Worm (Caenorhabditis elegans) whole organism, L4 larva: Measurements from ENCODE around the gene F56C3.7.

ENCODE experiments used
- F10B5.3 ChIP-seq: sonication (generic microtip); optimal IDR thresholded peaks from 2 replicates; lab custom pipeline; 2016; ENCODE audit warnings: mild to moderate bottlenecking, missing genetic modification characterization, missing compliant biosample characterization
- F26F4.8 ChIP-seq: fragments of 200-800 bp; sonication (Bioruptor generic); conservative IDR thresholded peaks from 2 replicates; pipeline ENCODE4 v1.3.6; 2022; ENCODE audit warnings: missing genetic modification characterization, missing compliant biosample characterization
- T26A8.4 ChIP-seq: fragments of 200-800 bp; sonication (Bioruptor generic); IDR thresholded peaks from 2 replicates; pipeline ENCODE4 v1.3.6; 2022; ENCODE audit warnings: missing genetic modification characterization, missing compliant biosample characterization
- Y105C5A.15 ChIP-seq: fragments of 200-800 bp; sonication (Bioruptor generic); IDR thresholded peaks from 2 replicates; pipeline ENCODE4 v1.3.6; 2022; ENCODE audit warnings: missing genetic modification characterization, missing compliant biosample characterization
- Y5F2A.4 ChIP-seq: fragments of 200-800 bp; sonication (Bioruptor generic); optimal IDR thresholded peaks from 2 replicates; lab custom pipeline; 2018; ENCODE audit warnings: mild to moderate bottlenecking, missing genetic modification characterization, missing compliant biosample characterization
- ZK546.5 ChIP-seq, 2 experiments: sonication (generic microtip); optimal IDR thresholded peaks; 2 replicates each; lab custom pipeline; 2017; ENCODE audit warnings: missing biosample characterization in 2 of 2, missing genetic modification characterization in 2 of 2
- arid-1 ChIP-seq: fragments of 200-800 bp; sonication (Bioruptor generic); conservative IDR thresholded peaks from 2 replicates; pipeline ENCODE4 v1.3.6; 2022; ENCODE audit warnings: missing genetic modification reagents, missing genetic modification characterization, missing compliant biosample characterization
- ceh-20 ChIP-seq: fragments of 200-800 bp; sonication (Bioruptor generic); IDR thresholded peaks from 2 replicates; pipeline ENCODE4 v1.3.6; 2022; ENCODE audit warnings: missing genetic modification reagents, missing genetic modification characterization, missing compliant biosample characterization
- ceh-28 ChIP-seq: fragments of 150-350 bp; optimal IDR thresholded peaks from 2 replicates; lab custom pipeline; 2014; ENCODE audit warnings: missing biosample characterization, missing genetic modification reagents, missing genetic modification characterization
- ceh-32 ChIP-seq: sonication (generic microtip); optimal IDR thresholded peaks from 2 replicates; lab custom pipeline; 2016; ENCODE audit warnings: mild to moderate bottlenecking, missing genetic modification characterization, missing compliant biosample characterization; ENCODE audit not compliant: poor library complexity
- ceh-44 ChIP-seq: fragments of 200-800 bp; sonication (Bioruptor generic); IDR thresholded peaks from 2 replicates; pipeline ENCODE4 v1.3.6; 2022; ENCODE audit warnings: missing genetic modification reagents, missing genetic modification characterization, missing compliant biosample characterization
- ceh-62 ChIP-seq: sonication (generic microtip); optimal IDR thresholded peaks from 2 replicates; lab custom pipeline; 2017; ENCODE audit warnings: missing biosample characterization, missing genetic modification characterization
- ces-1 ChIP-seq: fragments of 150-350 bp; sonication (generic microtip); optimal IDR thresholded peaks from 4 replicates; lab custom pipeline; 2014; ENCODE audit warnings: missing biosample characterization, missing genetic modification reagents, missing genetic modification characterization
- ctbp-1 ChIP-seq: fragments of 200-800 bp; sonication (Bioruptor generic); IDR thresholded peaks from 2 replicates; pipeline ENCODE4 v1.3.6; 2022; ENCODE audit warnings: missing genetic modification reagents, missing genetic modification characterization, missing compliant biosample characterization
- daf-16 ChIP-seq, 3 experiments: sonication (generic microtip); optimal IDR thresholded peaks; 2 replicates each; lab custom pipeline; 2016 to 2017; ENCODE audit warnings: missing genetic modification characterization in 3 of 3, missing genetic modification reagents in 3 of 3, mild to moderate bottlenecking in 2 of 3, missing compliant biosample characterization in 2 of 3, missing biosample characterization in 1 of 3, moderate library complexity in 1 of 3
- dmd-8 ChIP-seq: fragments of 200-800 bp; sonication (Bioruptor generic); IDR thresholded peaks from 2 replicates; pipeline ENCODE4 v1.3.6; 2022; ENCODE audit warnings: missing genetic modification characterization, missing compliant biosample characterization
- duxl-1 ChIP-seq: sonication (generic microtip); optimal IDR thresholded peaks from 2 replicates; lab custom pipeline; 2016; ENCODE audit warnings: mild to moderate bottlenecking, missing genetic modification characterization, moderate library complexity, missing compliant biosample characterization; ENCODE audit not compliant: poor library complexity
- fkh-10 ChIP-seq: fragments of 150-350 bp; optimal IDR thresholded peaks from 2 replicates; lab custom pipeline; 2014; ENCODE audit warnings: missing biosample characterization, missing genetic modification reagents, missing genetic modification characterization
- gei-8 ChIP-seq: fragments of 200-800 bp; sonication (Bioruptor generic); optimal IDR thresholded peaks from 2 replicates; lab custom pipeline; 2018; ENCODE audit warnings: mild to moderate bottlenecking, missing genetic modification characterization, missing compliant biosample characterization
- hlh-11 ChIP-seq: fragments of 200-800 bp; sonication (Bioruptor generic); optimal IDR thresholded peaks from 2 replicates; lab custom pipeline; 2018; ENCODE audit warnings: mild to moderate bottlenecking, missing genetic modification characterization, missing compliant biosample characterization
- hlh-30 ChIP-seq: sonication (generic microtip); optimal IDR thresholded peaks from 2 replicates; lab custom pipeline; 2017; ENCODE audit warnings: antibody characterized with exemption, mild to moderate bottlenecking, missing genetic modification characterization, missing compliant biosample characterization; ENCODE audit not compliant: insufficient read depth
- lim-7 ChIP-seq: fragments of 200-800 bp; sonication (Bioruptor generic); IDR thresholded peaks from 2 replicates; pipeline ENCODE4 v1.3.6; 2022; ENCODE audit warnings: missing genetic modification characterization, missing compliant biosample characterization
- lin-1 ChIP-seq: fragments of 200-800 bp; sonication (Bioruptor generic); IDR thresholded peaks from 2 replicates; pipeline ENCODE4 v1.3.6; 2022; ENCODE audit warnings: missing genetic modification reagents, missing genetic modification characterization, missing compliant biosample characterization
- lin-15B ChIP-seq: fragments of 150-350 bp; sonication (generic microtip); optimal IDR thresholded peaks from 3 replicates; lab custom pipeline; 2014; ENCODE audit warnings: missing biosample characterization, missing genetic modification characterization
- lir-3 ChIP-seq: sonication (generic microtip); optimal IDR thresholded peaks from 2 replicates; lab custom pipeline; 2016; ENCODE audit warnings: mild to moderate bottlenecking, missing genetic modification characterization, missing compliant biosample characterization
- madf-5 ChIP-seq, 2 experiments: fragments of 200-800 bp; sonication (Bioruptor generic); IDR thresholded peaks; 2 replicates each; pipeline ENCODE4 v1.3.6; 2022; ENCODE audit warnings: missing compliant biosample characterization in 2 of 2, missing genetic modification characterization in 2 of 2
- mdl-1 ChIP-seq, 2 experiments: fragments of 150-350 bp in 1 of 2; sonication (generic microtip) in 1 of 2; optimal IDR thresholded peaks; 2 replicates each; lab custom pipeline; 2014 to 2017; ENCODE audit warnings: missing biosample characterization in 2 of 2, missing genetic modification characterization in 2 of 2
- mep-1 ChIP-seq: fragments of 150-350 bp; sonication (generic microtip); optimal IDR thresholded peaks from 3 replicates; lab custom pipeline; 2014; ENCODE audit warnings: missing biosample characterization, missing genetic modification characterization
- mxl-3 ChIP-seq: fragments of 200-800 bp; sonication (Bioruptor generic); optimal IDR thresholded peaks from 2 replicates; lab custom pipeline; 2018; ENCODE audit warnings: mild to moderate bottlenecking, missing genetic modification characterization, missing compliant biosample characterization
- nhr-10 ChIP-seq: fragments of 150-350 bp; optimal IDR thresholded peaks from 2 replicates; lab custom pipeline; 2014; ENCODE audit warnings: missing biosample characterization, missing genetic modification characterization
- nhr-102 ChIP-seq: sonication (generic microtip); optimal IDR thresholded peaks from 2 replicates; lab custom pipeline; 2016; ENCODE audit warnings: mild to moderate bottlenecking, missing genetic modification characterization, moderate library complexity, missing compliant biosample characterization
- nhr-11 ChIP-seq: fragments of 150-350 bp; optimal IDR thresholded peaks from 2 replicates; lab custom pipeline; 2014; ENCODE audit warnings: missing biosample characterization, missing genetic modification characterization
- nhr-111 ChIP-seq: fragments of 200-800 bp; sonication (Bioruptor generic); optimal IDR thresholded peaks from 2 replicates; lab custom pipeline; 2018; ENCODE audit warnings: mild to moderate bottlenecking, missing genetic modification characterization, missing compliant biosample characterization
- nhr-25 ChIP-seq: sonication (generic microtip); optimal IDR thresholded peaks from 2 replicates; lab custom pipeline; 2017; ENCODE audit warnings: missing genetic modification characterization, mild to moderate bottlenecking, missing compliant biosample characterization, antibody characterized with exemption, moderate library complexity, borderline replicate concordance; ENCODE audit not compliant: insufficient read depth
- nhr-42 ChIP-seq: fragments of 200-800 bp; sonication (Bioruptor generic); IDR thresholded peaks from 2 replicates; pipeline ENCODE4 v1.3.6; 2022; ENCODE audit warnings: missing genetic modification characterization, missing compliant biosample characterization
- nhr-48 ChIP-seq: sonication (generic microtip); optimal IDR thresholded peaks from 2 replicates; lab custom pipeline; 2016; ENCODE audit warnings: mild to moderate bottlenecking, missing genetic modification characterization, missing compliant biosample characterization
- php-3 ChIP-seq: fragments of 200-800 bp; sonication (Bioruptor generic); IDR thresholded peaks from 2 replicates; pipeline ENCODE4 v1.3.6; 2022; ENCODE audit warnings: missing genetic modification reagents, missing genetic modification characterization, missing compliant biosample characterization
- pqm-1 ChIP-seq: sonication (generic microtip); optimal IDR thresholded peaks from 2 replicates; lab custom pipeline; 2017; ENCODE audit warnings: missing biosample characterization, missing genetic modification characterization
- rbr-2 ChIP-seq: sonication (generic microtip); optimal IDR thresholded peaks from 2 replicates; lab custom pipeline; 2016; ENCODE audit warnings: missing genotype, missing genetic modification characterization, missing compliant biosample characterization
- saeg-2 ChIP-seq: fragments of 200-800 bp; sonication (Bioruptor generic); IDR thresholded peaks from 2 replicates; pipeline ENCODE4 v1.3.6; 2022; ENCODE audit warnings: missing genetic modification reagents, missing genetic modification characterization, missing compliant biosample characterization
- sdz-12 ChIP-seq: fragments of 200-800 bp; sonication (Bioruptor generic); optimal IDR thresholded peaks from 2 replicates; lab custom pipeline; 2018; ENCODE audit warnings: mild to moderate bottlenecking, missing genetic modification characterization, missing compliant biosample characterization
- snpc-1.2 ChIP-seq: fragments of 200-800 bp; sonication (Bioruptor generic); IDR thresholded peaks from 2 replicates; pipeline ENCODE4 v1.3.6; 2022; ENCODE audit warnings: missing genetic modification reagents, missing genetic modification characterization, missing compliant biosample characterization
- snpc-4 ChIP-seq: fragments of 150-350 bp; optimal IDR thresholded peaks from 2 replicates; lab custom pipeline; 2014; ENCODE audit warnings: missing biosample characterization, missing genetic modification characterization
- spr-1 ChIP-seq: sonication (generic microtip); optimal IDR thresholded peaks from 2 replicates; lab custom pipeline; 2016; ENCODE audit warnings: mild to moderate bottlenecking, missing genetic modification characterization, missing compliant biosample characterization
- spr-3 ChIP-seq: fragments of 200-800 bp; sonication (Bioruptor generic); optimal IDR thresholded peaks from 2 replicates; lab custom pipeline; 2018; ENCODE audit warnings: mild to moderate bottlenecking, missing genetic modification characterization, missing compliant biosample characterization
- tra-1 ChIP-seq: fragments of 200-800 bp; sonication (Bioruptor generic); IDR thresholded peaks from 2 replicates; pipeline ENCODE4 v1.3.6; 2022; ENCODE audit warnings: missing genetic modification reagents, missing genetic modification characterization, missing compliant biosample characterization
- unc-39 ChIP-seq: sonication (generic microtip); optimal IDR thresholded peaks from 2 replicates; lab custom pipeline; 2017; ENCODE audit warnings: missing biosample characterization, missing genetic modification characterization
- vab-7 ChIP-seq: fragments of 200-800 bp; sonication (Bioruptor generic); IDR thresholded peaks from 2 replicates; pipeline ENCODE4 v1.3.6; 2022; ENCODE audit warnings: missing genetic modification reagents, missing genetic modification characterization, missing compliant biosample characterization
- zip-2 ChIP-seq: fragments of 150-350 bp; optimal IDR thresholded peaks from 2 replicates; lab custom pipeline; 2014; ENCODE audit warnings: missing biosample characterization, missing genetic modification characterization
- ztf-7 ChIP-seq: fragments of 150-350 bp; optimal IDR thresholded peaks from 2 replicates; lab custom pipeline; 2014; ENCODE audit warnings: missing biosample characterization, missing genetic modification characterization

The F56C3.7 gene

ce11 chrX:1344818-1345217, 25.8 kb downstream of the F56C3.7 start (continued):
- TF ChIP-seq sdz-12 (GFP tag; lab: Kevin White, UChicago) = no peak
- peak; percentile 94 for TF ChIP-seq ztf-7 (tag; lab: Kevin White, UChicago)
- TF ChIP-seq spr-3 (GFP tag; lab: Kevin White, UChicago) = peak; percentile 90
- TF ChIP-seq saeg-2 (GFP tag; lab: Robert Waterston, UW) = peak; percentile 87
- TF ChIP-seq mep-1 (tag; lab: Kevin White, UChicago) = peak; percentile 99
- TF ChIP-seq F10B5.3 (tag; lab: Kevin White, UChicago) = peak; percentile 96
- TF ChIP-seq madf-5 (GFP tag; IDR thresholded peaks at IDR 0.05; lab: Robert Waterston, UW) = peak in 1 of 2 experiments; percentile 66; a peak in 1 of 4 replicates
- TF ChIP-seq nhr-111 (GFP tag; lab: Kevin White, UChicago) = no peak
- TF ChIP-seq Y5F2A.4 (GFP tag; lab: Kevin White, UChicago) = peak; percentile 87
- peak; percentile 99 for TF ChIP-seq T26A8.4 (GFP tag; lab: Robert Waterston, UW)
- no peak for TF ChIP-seq gei-8
- TF ChIP-seq ceh-62 (tag; lab: Kevin White, UChicago) = no peak
- TF ChIP-seq duxl-1 (tag; lab: Kevin White, UChicago) = peak; percentile 99
- 0 out of 2 replicates have a peak, but pooled peaks have one; percentile 51 for TF ChIP-seq Y105C5A.15 (GFP tag; lab: Robert Waterston, UW)
- TF ChIP-seq php-3 (GFP tag; lab: Robert Waterston, UW) = peak; percentile 95
- peak; percentile 3 for TF ChIP-seq lin-15B
- TF ChIP-seq nhr-42 = peak; percentile 98
- TF ChIP-seq rbr-2 = peak; percentile 98
- TF ChIP-seq vab-7 (GFP tag; lab: Robert Waterston, UW) = peak; percentile 78
- TF ChIP-seq ctbp-1 = peak; percentile 93
- peak; percentile 99 for TF ChIP-seq nhr-102 (tag; lab: Kevin White, UChicago)
- peak; percentile 95 for TF ChIP-seq ces-1 (GFP tag; lab: Kevin White, UChicago)
- TF ChIP-seq ZK546.5 (tag; optimal IDR thresholded peaks at IDR 0.05; lab: Kevin White, UChicago) = peak in 1 of 2 experiments; percentile 73
- TF ChIP-seq nhr-25 = peak; percentile 84
- peak; percentile 89 for TF ChIP-seq lin-1 (GFP tag; lab: Robert Waterston, UW)
- TF ChIP-seq arid-1 (GFP tag; lab: Robert Waterston, UW) = no peak; the same call in none of the 2 replicates
- peak; percentile 78 for TF ChIP-seq lir-3
- no peak for TF ChIP-seq snpc-1.2 (GFP tag; lab: Robert Waterston, UW)
- TF ChIP-seq pqm-1 (tag; lab: Kevin White, UChicago) = peak; percentile 34
- TF ChIP-seq lim-7 (GFP tag; lab: Robert Waterston, UW) = no peak
- peak; percentile 96 for TF ChIP-seq spr-1
- peak; percentile 87 for TF ChIP-seq tra-1 (GFP tag; lab: Robert Waterston, UW)
- TF ChIP-seq nhr-10 (tag; lab: Kevin White, UChicago) = peak; percentile 96
- TF ChIP-seq ceh-32 (tag; lab: Kevin White, UChicago) = peak; percentile 87
- TF ChIP-seq daf-16 (GFP tag; optimal IDR thresholded peaks at IDR 0.05; lab: Kevin White, UChicago) = peak; percentile 95 to 97
- TF ChIP-seq daf-16 (tag; optimal IDR thresholded peaks at IDR 0.05; lab: Kevin White, UChicago) = peak; percentile 94
- TF ChIP-seq hlh-30 = peak; percentile 86
- peak; percentile 95 for TF ChIP-seq zip-2 (tag; lab: Kevin White, UChicago)
- 0 out of 2 replicates have a peak, but pooled peaks have one; percentile 50 for TF ChIP-seq ceh-44
- peak; percentile 58 for TF ChIP-seq unc-39 (tag; lab: Kevin White, UChicago)
- peak; percentile 95 for TF ChIP-seq nhr-11 (tag; lab: Kevin White, UChicago)
- TF ChIP-seq nhr-48 (tag; lab: Kevin White, UChicago) = peak; percentile 94
- peak; percentile 89 for TF ChIP-seq mxl-3 (GFP tag; lab: Kevin White, UChicago)
- peak; percentile 96 for TF ChIP-seq hlh-11
- TF ChIP-seq F26F4.8 (GFP tag; lab: Robert Waterston, UW) = no peak
- TF ChIP-seq ceh-20 (GFP tag; lab: Robert Waterston, UW) = peak; percentile 94
- TF ChIP-seq ceh-28 (tag; lab: Kevin White, UChicago) = peak; percentile 90
- 0 out of 2 replicates have a peak, but pooled peaks have one; percentile 62 for TF ChIP-seq dmd-8
- TF ChIP-seq mdl-1 (tag; optimal IDR thresholded peaks at IDR 0.05; lab: Kevin White, UChicago) = peak; percentile 87 to 91
- peak; percentile 98 for TF ChIP-seq fkh-10
- peak; percentile 63 for TF ChIP-seq snpc-4 (tag; lab: Kevin White, UChicago)
